Fruit fly (Drosophila melanogaster): ENCODE measurements around the gene RpL27A.

The RpL27A gene

dm6 chr2L:4458119-4459056 lies at the start of gene RpL27A:
Gene RpL27A, minus strand, starts transcription at chr2L:4458364.
- TF ChIP-seq CG8478 (optimal IDR thresholded peaks at IDR 0.05) = no peak
- peak in 1 of 2 experiments; percentile 42 for TF ChIP-seq CTCF (optimal IDR thresholded peaks at IDR 0.05)

DNA sequence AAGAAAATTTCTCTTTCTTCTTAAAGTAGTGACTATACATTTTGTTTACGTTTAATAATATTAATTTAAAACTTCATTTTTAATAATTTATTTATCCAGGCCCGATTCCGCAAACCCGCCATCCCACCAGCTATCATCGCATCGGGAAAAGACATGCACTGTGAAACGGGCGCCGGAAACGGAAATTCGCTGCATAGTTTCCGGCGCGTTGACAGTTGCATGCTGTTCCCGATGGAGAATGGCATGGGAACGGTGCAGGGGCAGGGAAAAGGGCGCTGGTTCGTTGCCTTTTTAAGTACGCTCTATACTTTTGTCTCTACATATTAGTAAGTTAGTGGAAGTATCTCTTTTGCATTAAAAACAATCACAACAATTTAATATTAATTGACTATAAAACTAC lies 19.8 kb upstream of the RpL27A start:
- no peak for TF ChIP-seq CTCF (optimal IDR thresholded peaks at IDR 0.05)
- no peak for TF ChIP-seq CG8478 (optimal IDR thresholded peaks at IDR 0.05)

DNA sequence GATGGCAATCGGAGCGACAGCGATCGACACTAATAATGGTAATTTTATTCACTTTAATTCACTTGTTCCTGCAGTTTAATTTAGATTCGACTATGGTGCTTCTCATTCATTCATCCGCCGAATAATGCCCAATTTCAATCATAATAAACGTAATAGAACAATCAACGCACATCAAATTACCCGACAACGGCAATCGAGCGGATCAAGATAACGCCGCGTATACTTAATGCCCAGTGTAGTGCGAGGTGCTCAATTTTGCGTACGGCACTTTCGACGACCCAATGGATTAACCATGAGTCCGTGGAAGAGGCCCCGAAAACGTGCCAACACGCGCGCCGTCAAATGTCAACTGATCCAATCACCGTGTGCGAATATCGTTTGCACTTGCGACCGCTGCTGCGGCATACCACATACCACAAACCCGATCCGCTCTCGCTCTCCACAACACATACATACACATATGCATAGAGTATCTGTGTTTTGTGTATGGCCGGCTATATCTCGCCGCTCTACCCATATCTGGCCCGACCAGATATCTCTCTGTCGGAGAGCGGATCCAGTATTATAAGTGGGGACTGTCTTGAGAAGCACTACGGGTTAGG lies 18.6 kb upstream of the RpL27A start, which contains the start of gene ine:
Gene ine (minus strand): TSS at position 351 of the 602 bp plus-strand sequence.
- TF ChIP-seq CG8478 (optimal IDR thresholded peaks at IDR 0.05) (no peak), CTCF (optimal IDR thresholded peaks at IDR 0.05) (no peak)

dm6 chr2L:4475422-4475821 lies 17.3 kb upstream of the RpL27A start:
- TF ChIP-seq CG8478 (optimal IDR thresholded peaks at IDR 0.05) = no peak
- no peak for TF ChIP-seq CTCF (optimal IDR thresholded peaks at IDR 0.05)

DNA sequence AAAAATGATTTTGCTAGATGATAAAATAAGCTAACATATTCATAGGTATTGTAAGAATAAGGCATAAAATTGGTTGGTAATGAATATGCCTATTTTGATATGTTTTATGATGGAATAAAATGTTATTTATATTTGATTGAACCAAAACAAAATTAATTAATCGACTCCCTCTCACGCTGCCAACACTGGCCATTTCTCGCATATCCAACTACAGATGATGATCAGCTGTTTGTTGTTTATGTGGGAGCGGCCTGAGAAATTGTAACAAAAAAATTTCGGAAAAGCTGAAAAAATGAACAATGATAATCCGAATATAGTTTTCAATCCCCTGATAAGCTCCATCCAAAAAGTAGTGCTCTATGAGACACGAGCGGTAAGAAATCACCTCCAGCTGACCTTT lies 6.8 kb upstream of the RpL27A start, which contains the start of gene FIG4:
Gene FIG4 (plus strand): TSS at position 229 of the 400 bp plus-strand sequence.
- TF ChIP-seq CG8478 (optimal IDR thresholded peaks at IDR 0.05) (no peak), CTCF (optimal IDR thresholded peaks at IDR 0.05) (no peak)

DNA sequence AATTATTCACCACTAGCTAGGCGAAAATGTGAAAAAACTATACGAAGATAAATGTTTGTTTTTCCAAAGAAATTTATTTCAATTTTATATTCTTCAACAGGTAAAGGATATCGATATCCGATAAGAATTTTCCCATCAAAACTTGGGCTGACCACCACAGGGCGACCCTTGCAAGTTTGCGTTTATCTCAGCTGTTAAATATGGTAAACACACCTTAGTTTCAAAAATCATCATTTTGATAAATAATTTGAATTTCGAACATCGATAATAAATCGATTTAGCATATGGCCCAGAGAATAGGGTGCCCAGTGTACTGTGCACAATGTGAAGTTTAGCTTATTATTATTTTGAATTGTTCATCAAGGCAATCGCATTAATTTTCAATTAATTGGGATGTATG lies 5.2 kb upstream of the RpL27A start, which contains the start of the genes CG15443 and Paris:
Gene CG15443 (minus strand): TSS at position 125 of the 400 bp plus-strand sequence.
Gene Paris (plus strand): TSS at position 289 of the 400 bp plus-strand sequence.
- TF ChIP-seq CTCF (optimal IDR thresholded peaks at IDR 0.05) = no peak
- TF ChIP-seq CG8478 (optimal IDR thresholded peaks at IDR 0.05) = no peak

DNA sequence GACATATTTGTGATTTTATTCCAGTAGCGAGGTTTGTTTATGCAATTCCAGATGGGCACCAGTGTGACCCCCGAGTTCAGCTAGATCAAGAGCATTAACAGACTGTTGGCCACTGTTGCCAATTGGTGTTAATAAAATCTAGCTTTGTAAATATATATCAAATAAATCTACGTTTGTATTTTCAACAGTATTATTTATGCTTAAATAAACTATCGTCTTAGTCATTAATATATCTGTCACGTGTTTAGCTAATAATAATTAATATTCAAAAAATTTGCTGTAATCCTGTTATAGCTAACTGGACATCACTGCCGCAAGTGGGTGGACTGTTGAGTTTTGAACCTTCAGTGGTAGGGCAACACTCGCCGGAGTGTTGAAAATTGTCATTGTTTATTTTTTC lies 1.4 kb upstream of the RpL27A start, which contains the start of the genes mRpL27 and CG15435:
Gene mRpL27 (minus strand): TSS at position 96 of the 400 bp plus-strand sequence.
Gene CG15435 (plus strand): TSS at position 187 of the 400 bp plus-strand sequence.
- TF ChIP-seq CTCF (optimal IDR thresholded peaks at IDR 0.05) (no peak), CG8478 (optimal IDR thresholded peaks at IDR 0.05) (no peak)

- TF ChIP-seq CG8478 (optimal IDR thresholded peaks at IDR 0.05) = no peak
Observed at dm6 chr2L:4456539-4456994, 1.6 kb downstream of the RpL27A start, which contains the start of gene Gs1l. Gene Gs1l, minus strand, starts transcription at chr2L:4456807.

- no peak for TF ChIP-seq CG8478 (optimal IDR thresholded peaks at IDR 0.05)
- peak; percentile 57 to 70 for TF ChIP-seq CTCF (optimal IDR thresholded peaks at IDR 0.05)
Observed at dm6 chr2L:4454009-4454689, 4.0 kb downstream of the RpL27A start, which contains the start of the genes Secp43 and ND-B8. Gene Secp43, minus strand, starts transcription at chr2L:4454453. Gene ND-B8, plus strand, starts transcription at chr2L:4454626.

dm6 chr2L:4452798-4453197 lies 5.4 kb downstream of the RpL27A start, which contains the start of gene CG15439:
Gene CG15439, minus strand, starts transcription at chr2L:4453038.
- no peak for TF ChIP-seq CTCF (optimal IDR thresholded peaks at IDR 0.05)
- TF ChIP-seq CG8478 (optimal IDR thresholded peaks at IDR 0.05) = no peak

- no peak for TF ChIP-seq CTCF (optimal IDR thresholded peaks at IDR 0.05)
- TF ChIP-seq CG8478 (optimal IDR thresholded peaks at IDR 0.05) = no peak
Observed at dm6 chr2L:4448582-4449016, 9.6 kb downstream of the RpL27A start, which contains the start of gene MFS18. Gene MFS18, minus strand, starts transcription at chr2L:4448635.

DNA sequence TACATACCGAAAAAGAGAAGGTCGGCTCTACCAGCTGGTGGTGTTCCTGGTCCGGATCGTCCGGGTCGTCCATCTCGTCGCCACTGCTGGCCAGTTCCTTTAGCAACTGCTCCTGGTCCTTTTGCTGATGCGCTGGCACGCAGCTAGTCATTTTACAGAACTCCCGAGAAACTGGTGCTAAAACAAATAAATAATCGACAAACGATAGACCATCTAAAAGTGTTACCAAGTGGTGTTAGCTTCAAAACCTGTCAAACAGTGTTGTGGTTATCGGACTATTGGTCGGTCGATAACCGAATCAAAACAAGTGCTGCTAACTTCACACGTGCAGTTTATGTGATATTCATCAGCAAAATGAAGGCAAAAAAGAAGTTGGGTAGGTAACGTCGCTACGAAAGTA lies 13.7 kb downstream of the RpL27A start, which contains the start of the genes morgue and Elp3:
Gene morgue (minus strand): TSS at position 224 of the 400 bp plus-strand sequence.
Gene Elp3 (plus strand): TSS at position 276 of the 400 bp plus-strand sequence.
- TF ChIP-seq CG8478 (optimal IDR thresholded peaks at IDR 0.05) (no peak), CTCF (optimal IDR thresholded peaks at IDR 0.05) (no peak)

dm6 chr2L:4442010-4442587 lies 16.1 kb downstream of the RpL27A start, which contains the start of the genes Sfp24F and CG15432:
Gene Sfp24F, minus strand, starts transcription at chr2L:4442060.
Gene CG15432, plus strand, starts transcription at chr2L:4442320.
- TF ChIP-seq CG8478 (optimal IDR thresholded peaks at IDR 0.05) (no peak), CTCF (optimal IDR thresholded peaks at IDR 0.05) (no peak)
